Fruit fly (Drosophila melanogaster) whole organism, embryonic: ENCODE measurements around the gene sob.
A peak's percentile ranks its signal among the peaks of the same experiment; 100 is the strongest.

Experiments
- Asciz ChIP-seq: fragments of 200-800 bp; sonication (Bioruptor generic); optimal IDR thresholded peaks from 2 replicates; lab custom pipeline; 2017; ENCODE audit warnings: missing biosample characterization, mild to moderate bottlenecking, missing genetic modification characterization, missing genetic modification reagents
- Bdp1 ChIP-seq: fragments of 200-800 bp; sonication (Bioruptor generic); optimal IDR thresholded peaks from 3 replicates; lab custom pipeline; 2016; ENCODE audit warnings: missing biosample characterization, missing genetic modification characterization
- Bteb2 ChIP-seq: fragments of 200-800 bp; sonication (Bioruptor generic); optimal IDR thresholded peaks from 2 replicates; lab custom pipeline; 2016; ENCODE audit warnings: missing biosample characterization, missing genetic modification characterization
- CG10565 ChIP-seq: fragments of 200-800 bp; sonication (Bioruptor generic); optimal IDR thresholded peaks from 3 replicates; lab custom pipeline; 2016; ENCODE audit warnings: missing biosample characterization, mild to moderate bottlenecking, missing genetic modification characterization
- CG11695 ChIP-seq: fragments of 200-800 bp; sonication (Bioruptor generic); IDR thresholded peaks from 3 replicates; pipeline ENCODE4 v1.3.6; 2022; ENCODE audit warnings: missing biosample characterization, missing genetic modification characterization
- CG11723 ChIP-seq: fragments of 200-800 bp; sonication (Bioruptor generic); optimal IDR thresholded peaks from 2 replicates; lab custom pipeline; 2017; ENCODE audit warnings: missing biosample characterization, mild to moderate bottlenecking, missing genetic modification characterization
- CG12155 ChIP-seq: fragments of 200-800 bp; sonication (Bioruptor generic); optimal IDR thresholded peaks from 3 replicates; lab custom pipeline; 2016; ENCODE audit warnings: missing biosample characterization, missing genetic modification characterization
- CG1233 ChIP-seq: fragments of 200-800 bp; sonication (Bioruptor generic); optimal IDR thresholded peaks from 4 replicates; lab custom pipeline; 2018; ENCODE audit warnings: missing biosample characterization, mild to moderate bottlenecking, missing genetic modification characterization
- CG14965 ChIP-seq: fragments of 200-800 bp; sonication (Bioruptor generic); optimal IDR thresholded peaks from 2 replicates; lab custom pipeline; 2016; ENCODE audit warnings: missing biosample characterization, missing genetic modification characterization, borderline replicate concordance
- CG17328 ChIP-seq: fragments of 200-800 bp; sonication (Bioruptor generic); IDR thresholded peaks from 2 replicates; pipeline ENCODE4 v1.3.6; 2022; ENCODE audit warnings: missing biosample characterization, missing genetic modification characterization
- CG18764 ChIP-seq: fragments of 200-800 bp; sonication (Bioruptor generic); optimal IDR thresholded peaks from 3 replicates; lab custom pipeline; 2016; ENCODE audit warnings: missing biosample characterization, missing genetic modification characterization
- CG33213 ChIP-seq: fragments of 200-800 bp; sonication (Bioruptor generic); optimal IDR thresholded peaks from 3 replicates; lab custom pipeline; 2016; ENCODE audit warnings: missing biosample characterization, missing genetic modification characterization
- CG3726 ChIP-seq: fragments of 200-800 bp; sonication (Bioruptor generic); IDR thresholded peaks from 3 replicates; pipeline ENCODE4, ENCODE4 v1.3.6; 2022; ENCODE audit warnings: missing biosample characterization, missing genetic modification characterization
- CG6272 ChIP-seq: fragments of 200-800 bp; sonication (Bioruptor generic); IDR thresholded peaks from 2 replicates; pipeline ENCODE4 v1.3.6; 2022; ENCODE audit warnings: missing biosample characterization, missing genetic modification characterization
- CG6813 ChIP-seq: fragments of 200-800 bp; sonication (Bioruptor generic); optimal IDR thresholded peaks from 2 replicates; lab custom pipeline; 2017; ENCODE audit warnings: missing biosample characterization, missing genetic modification characterization, mild to moderate bottlenecking, moderate library complexity, missing genetic modification reagents
- CG7271 ChIP-seq: fragments of 200-800 bp; sonication (Bioruptor generic); optimal IDR thresholded peaks from 2 replicates; lab custom pipeline; 2018; ENCODE audit warnings: missing biosample characterization, mild to moderate bottlenecking, missing genetic modification characterization, moderate library complexity
- CG7745 ChIP-seq: fragments of 200-800 bp; sonication (Bioruptor generic); optimal IDR thresholded peaks from 2 replicates; lab custom pipeline; 2018; ENCODE audit warnings: missing biosample characterization, mild to moderate bottlenecking, missing genetic modification characterization, moderate library complexity
- CG7786 ChIP-seq: fragments of 200-800 bp; sonication (Bioruptor generic); optimal IDR thresholded peaks from 2 replicates; lab custom pipeline; 2016; ENCODE audit warnings: missing biosample characterization, missing genetic modification characterization
- CG7839 ChIP-seq: fragments of 200-800 bp; sonication (Bioruptor generic); optimal IDR thresholded peaks from 3 replicates; lab custom pipeline; 2018; ENCODE audit warnings: missing biosample characterization, mild to moderate bottlenecking, missing genetic modification characterization, moderate library complexity
- CG8089 ChIP-seq: fragments of 200-800 bp; sonication (Bioruptor generic); optimal IDR thresholded peaks from 3 replicates; lab custom pipeline; 2016; ENCODE audit warnings: missing biosample characterization, missing genetic modification characterization
- CG8478 ChIP-seq: fragments of >200 bp; optimal IDR thresholded peaks from 2 replicates; lab custom pipeline; 2018
- CG8944 ChIP-seq: fragments of 200-800 bp; sonication (Bioruptor generic); optimal IDR thresholded peaks from 3 replicates; lab custom pipeline; 2016; ENCODE audit warnings: missing biosample characterization, missing genetic modification characterization
- CG9609 ChIP-seq: fragments of 200-800 bp; sonication (Bioruptor generic); optimal IDR thresholded peaks from 3 replicates; lab custom pipeline; 2016; ENCODE audit warnings: missing biosample characterization, missing genetic modification characterization
- Camta ChIP-seq: fragments of 200-800 bp; sonication (Bioruptor generic); optimal IDR thresholded peaks from 2 replicates; lab custom pipeline; 2016; ENCODE audit warnings: missing biosample characterization, missing genetic modification characterization
- Dll ChIP-seq: fragments of 200-800 bp; sonication (Bioruptor generic); IDR thresholded peaks from 4 replicates; pipeline ENCODE4 v1.3.6; 2022; ENCODE audit warnings: missing biosample characterization, missing genetic modification characterization; ENCODE audit not compliant: partially characterized antibody
- Doc3 ChIP-seq: fragments of 200-800 bp; sonication (Bioruptor generic); IDR thresholded peaks from 3 replicates; pipeline ENCODE4 v1.3.6; 2022; ENCODE audit warnings: missing biosample characterization, missing genetic modification characterization; ENCODE audit not compliant: partially characterized antibody
- Dref ChIP-seq: fragments of 200-800 bp; sonication (Bioruptor generic); IDR thresholded peaks from 2 replicates; pipeline ENCODE4 v1.3.6; 2022; ENCODE audit warnings: missing biosample characterization, missing genetic modification characterization
- Lhr ChIP-seq: fragments of 200-800 bp; sonication (Bioruptor generic); optimal IDR thresholded peaks from 3 replicates; lab custom pipeline; 2017; ENCODE audit warnings: mild to moderate bottlenecking, missing biosample characterization, missing genetic modification reagents, missing genetic modification characterization
- Nf-YB ChIP-seq: fragments of 200-800 bp; sonication (Bioruptor generic); optimal IDR thresholded peaks from 3 replicates; lab custom pipeline; 2019; ENCODE audit warnings: missing biosample characterization, mild to moderate bottlenecking, missing genetic modification characterization, moderate library complexity
- Pdp1 ChIP-seq, 2 experiments: fragments of 200-800 bp; sonication (Bioruptor generic); optimal IDR thresholded peaks; 3 replicates each; lab custom pipeline; 2016; ENCODE audit warnings: missing biosample characterization in 2 of 2, missing genetic modification characterization in 2 of 2, mild to moderate bottlenecking in 1 of 2, moderate library complexity in 1 of 2
- Ssrp ChIP-seq: fragments of 200-800 bp; sonication (Bioruptor generic); optimal IDR thresholded peaks from 2 replicates; lab custom pipeline; 2018; ENCODE audit warnings: missing biosample characterization, mild to moderate bottlenecking, missing genetic modification characterization, moderate library complexity
- Trl ChIP-seq, 3 experiments: fragments of >200 bp in 2 of 3; fragments of 200-800 bp in 1 of 3; sonication (Bioruptor generic) in 1 of 3; optimal IDR thresholded peaks; 2 replicates in 1 of 3; 3 replicates in 2 of 3; lab custom pipeline; 2016 to 2017; ENCODE audit warnings: missing biosample characterization in 1 of 3, missing genetic modification characterization in 1 of 3
- Vsx1 ChIP-seq: fragments of 200-800 bp; sonication (Bioruptor generic); optimal IDR thresholded peaks from 2 replicates; lab custom pipeline; 2017; ENCODE audit warnings: missing biosample characterization, mild to moderate bottlenecking, missing genetic modification characterization, missing genetic modification reagents
- bcd ChIP-seq: fragments of 200-800 bp; sonication (Bioruptor generic); optimal IDR thresholded peaks from 2 replicates; lab custom pipeline; 2017; ENCODE audit warnings: missing biosample characterization, mild to moderate bottlenecking, missing genetic modification characterization
- bigmax ChIP-seq: fragments of 200-800 bp; sonication (Bioruptor generic); optimal IDR thresholded peaks from 2 replicates; lab custom pipeline; 2018; ENCODE audit warnings: missing biosample characterization, mild to moderate bottlenecking, missing genetic modification characterization
- chinmo ChIP-seq: fragments of 200-800 bp; sonication (Bioruptor generic); IDR thresholded peaks from 4 replicates; pipeline ENCODE4 v1.3.6; 2022; ENCODE audit warnings: missing biosample characterization, missing genetic modification characterization; ENCODE audit not compliant: partially characterized antibody
- chm ChIP-seq: fragments of 200-800 bp; sonication (Bioruptor generic); IDR thresholded peaks from 2 replicates; pipeline ENCODE4 v1.3.6; 2022; ENCODE audit warnings: missing biosample characterization, missing genetic modification characterization
- chn ChIP-seq: fragments of 200-800 bp; sonication (Bioruptor generic); optimal IDR thresholded peaks from 2 replicates; lab custom pipeline; 2016; ENCODE audit warnings: missing biosample characterization, missing genetic modification characterization
- dpn ChIP-seq, 2 experiments: fragments of 200-800 bp; sonication (Bioruptor generic); optimal IDR thresholded peaks; 3 replicates each; lab custom pipeline; 2016; ENCODE audit warnings: missing biosample characterization in 2 of 2, missing genetic modification characterization in 2 of 2
- ems ChIP-seq: fragments of 200-800 bp; sonication (Bioruptor generic); optimal IDR thresholded peaks from 3 replicates; lab custom pipeline; 2016; ENCODE audit warnings: missing biosample characterization, missing genetic modification characterization
- gcm2 ChIP-seq: fragments of 200-800 bp; sonication (Bioruptor generic); optimal IDR thresholded peaks from 2 replicates; lab custom pipeline; 2016; ENCODE audit warnings: missing biosample characterization, missing genetic modification characterization
- pb ChIP-seq: fragments of 200-800 bp; sonication (Bioruptor generic); optimal IDR thresholded peaks from 3 replicates; lab custom pipeline; 2016; ENCODE audit warnings: missing biosample characterization, missing genetic modification characterization
- pfk ChIP-seq: fragments of 200-800 bp; sonication (Bioruptor generic); optimal IDR thresholded peaks from 2 replicates; lab custom pipeline; 2018; ENCODE audit warnings: missing biosample characterization, mild to moderate bottlenecking, missing genetic modification characterization, moderate library complexity
- sima ChIP-seq: fragments of 200-800 bp; sonication (Bioruptor generic); optimal IDR thresholded peaks from 2 replicates; lab custom pipeline; 2016; ENCODE audit warnings: missing biosample characterization, missing genetic modification characterization
- sisA ChIP-seq: fragments of 200-800 bp; sonication (Bioruptor generic); IDR thresholded peaks from 2 replicates; pipeline ENCODE4 v1.3.6; 2022; ENCODE audit warnings: missing biosample characterization, missing genetic modification characterization
- tin ChIP-seq: fragments of 200-800 bp; sonication (Bioruptor generic); optimal IDR thresholded peaks from 3 replicates; lab custom pipeline; 2016; ENCODE audit warnings: missing biosample characterization, missing genetic modification characterization
- twi ChIP-seq: fragments of 200-800 bp; optimal IDR thresholded peaks from 2 replicates; lab custom pipeline; 2019; ENCODE audit warnings: missing biosample characterization, mild to moderate bottlenecking, missing genetic modification characterization, moderate library complexity
- unc-4 ChIP-seq: fragments of 200-800 bp; sonication (Bioruptor generic); IDR thresholded peaks from 2 replicates; pipeline ENCODE4 v1.3.6; 2022; ENCODE audit warnings: missing biosample characterization, missing genetic modification characterization; ENCODE audit not compliant: partially characterized antibody

The sob gene

DNA sequence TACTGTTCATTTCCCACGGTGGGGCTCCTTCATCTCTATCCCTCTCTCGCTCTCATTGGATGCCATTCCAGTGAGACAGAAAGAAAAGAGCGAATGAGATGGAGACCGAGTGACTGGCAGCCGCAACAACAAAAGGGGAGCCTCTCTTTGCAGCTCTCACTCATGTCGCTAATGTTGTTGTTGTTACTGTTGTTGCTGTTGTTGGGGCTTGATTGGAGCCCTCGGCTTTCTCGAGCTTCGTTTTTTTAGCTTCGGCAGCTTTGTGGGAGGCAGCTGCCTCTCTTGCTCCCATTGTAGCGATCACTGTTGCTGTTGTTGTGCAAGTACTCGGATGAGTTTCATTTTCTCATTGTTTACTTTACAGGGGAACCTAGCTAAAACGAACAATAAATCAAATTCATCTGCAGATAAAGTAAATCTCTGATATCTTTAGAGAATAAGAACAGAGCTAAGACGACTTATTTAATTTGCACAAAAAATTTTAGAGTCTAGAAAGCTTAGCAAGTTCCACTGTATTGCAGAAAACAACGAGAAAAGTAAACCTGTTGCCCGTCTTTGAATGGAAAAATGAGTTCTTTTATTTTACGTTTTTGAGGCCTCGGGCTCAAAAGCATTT, 46.2 kb downstream of the sob start (continued):
- 0 out of 4 replicates have a peak, but pooled peaks have one; percentile 22 for TF ChIP-seq chinmo (GFP tag; lab: Robert Waterston, UW)
- peak; percentile 61 for TF ChIP-seq Ssrp
- no peak for TF ChIP-seq Bdp1 (GFP tag; lab: Kevin White, UChicago)
- peak; percentile 56 for TF ChIP-seq tin
- TF ChIP-seq sisA, result peak; percentile 72
- TF ChIP-seq chm (GFP tag; lab: Robert Waterston, UW), result no peak; the same call in 1 of the 2 replicates
- TF ChIP-seq CG6272 (GFP tag; lab: Robert Waterston, UW), result no peak
- peak; percentile 49 for TF ChIP-seq Camta (GFP tag; lab: Kevin White, UChicago)
- TF ChIP-seq Nf-YB (GFP tag; lab: Kevin White, UChicago), result peak; percentile 92
- TF ChIP-seq CG11695 (GFP tag; lab: Robert Waterston, UW), result 0 out of 3 replicates have a peak, but pooled peaks have one; percentile 37
- TF ChIP-seq dpn (GFP tag; optimal IDR thresholded peaks at IDR 0.05; lab: Kevin White, UChicago), result peak; percentile 53 to 55
- peak; percentile 40 for TF ChIP-seq CG12155 (GFP tag; lab: Kevin White, UChicago)
- TF ChIP-seq CG9609 (GFP tag; lab: Kevin White, UChicago), result peak; percentile 14
- peak; percentile 70 for TF ChIP-seq CG7839
- TF ChIP-seq twi (tag; lab: Kevin White, UChicago), result no peak
- no peak for TF ChIP-seq chn (GFP tag; lab: Kevin White, UChicago)
- peak; percentile 49 for TF ChIP-seq Asciz (GFP tag; lab: Kevin White, UChicago)
- no peak for TF ChIP-seq CG7271 (tag; lab: Kevin White, UChicago)

dm6 chr2L:3532973-3533525, 47.5 kb downstream of the sob start:
- TF ChIP-seq Dll (GFP tag; lab: Robert Waterston, UW), result no peak
- no peak for TF ChIP-seq CG11723 (GFP tag; lab: Kevin White, UChicago)
- no peak for TF ChIP-seq sima (GFP tag; lab: Kevin White, UChicago)
- no peak for TF ChIP-seq CG8478 (lab: Kevin White, UChicago)
- peak; percentile 30 for TF ChIP-seq ems (GFP tag; lab: Kevin White, UChicago)
- no peak for TF ChIP-seq bigmax (GFP tag; lab: Kevin White, UChicago)
- peak; percentile 50 for TF ChIP-seq CG6813
- no peak for TF ChIP-seq CG18764 (GFP tag; lab: Kevin White, UChicago)
- no peak for TF ChIP-seq CG3726 (GFP tag; lab: Robert Waterston, UW)
- peak; percentile 8 for TF ChIP-seq bcd (GFP tag; lab: Kevin White, UChicago)
- no peak for TF ChIP-seq CG14965 (GFP tag; lab: Kevin White, UChicago)
- no peak for TF ChIP-seq gcm2 (GFP tag; lab: Kevin White, UChicago)
- TF ChIP-seq CG1233 (GFP tag; lab: Kevin White, UChicago), result peak; percentile 46
- TF ChIP-seq Pdp1 (GFP tag; optimal IDR thresholded peaks at IDR 0.05; lab: Kevin White, UChicago), result peak; percentile 45 to 59
- TF ChIP-seq Vsx1 (GFP tag; lab: Kevin White, UChicago), result no peak
- TF ChIP-seq Dref, result no peak
- TF ChIP-seq CG17328 (GFP tag; lab: Robert Waterston, UW), result peak; percentile 75
- no peak for TF ChIP-seq unc-4
- no peak for TF ChIP-seq Doc3 (GFP tag; lab: Robert Waterston, UW)
- TF ChIP-seq CG8089, result peak; percentile 32
- TF ChIP-seq CG7745 (tag; lab: Kevin White, UChicago), result no peak
- TF ChIP-seq pfk (GFP tag; lab: Kevin White, UChicago), result no peak
- TF ChIP-seq Lhr (GFP tag; lab: Kevin White, UChicago), result peak; percentile 10
- TF ChIP-seq Trl (optimal IDR thresholded peaks at IDR 0.05; lab: Kevin White, UChicago), result no peak
- peak; percentile 73 for TF ChIP-seq Trl (GFP tag; optimal IDR thresholded peaks at IDR 0.05; lab: Kevin White, UChicago)
- peak; percentile 36 for TF ChIP-seq CG8944 (GFP tag; lab: Kevin White, UChicago)
- peak; percentile 42 for TF ChIP-seq CG33213 (GFP tag; lab: Kevin White, UChicago)
- peak; percentile 21 for TF ChIP-seq CG10565 (GFP tag; lab: Kevin White, UChicago)
- TF ChIP-seq Bteb2 (GFP tag; lab: Kevin White, UChicago), result no peak
- no peak for TF ChIP-seq pb (GFP tag; lab: Kevin White, UChicago)
- TF ChIP-seq CG7786 (GFP tag; lab: Kevin White, UChicago), result peak; percentile 51
- peak; percentile 56 for TF ChIP-seq CG9609 (GFP tag; lab: Kevin White, UChicago)
